In genomic region chrIII:7928549-7929129, ce11 we compare ENCODE assay signal across 4 worm cellular contexts.
TF ChIP-seq lines count a peak whose summit lies in the region.

Gene C29E4.13, minus strand, starts transcription at chrIII:7928717.
Gene npp-15, plus strand, starts transcription at chrIII:7929043.

TF ChIP-seq in whole organism, L1 larva, 84 proteins besides CTCF, POLR2A, EP300 and RAD21 (continued from another document and continues in another):
- peak; percentile 39 for TF ChIP-seq xbp-1 (tag; optimal IDR thresholded peaks at IDR 0.05; lab: Kevin White, UChicago)
- TF ChIP-seq hpl-2 (GFP tag; optimal IDR thresholded peaks at IDR 0.05; lab: Kevin White, UChicago): no peak
- peak; percentile 53 for TF ChIP-seq nhr-71 (tag; optimal IDR thresholded peaks at IDR 0.05; lab: Kevin White, UChicago)
- peak; percentile 70 for TF ChIP-seq mep-1 (tag; optimal IDR thresholded peaks at IDR 0.05; lab: Kevin White, UChicago)
- no peak for TF ChIP-seq zag-1 (tag; optimal IDR thresholded peaks at IDR 0.05; lab: Kevin White, UChicago)
- peak; percentile 24 for TF ChIP-seq skn-1 (tag; optimal IDR thresholded peaks at IDR 0.05; lab: Kevin White, UChicago)
- no peak for TF ChIP-seq nhr-28 (tag; optimal IDR thresholded peaks at IDR 0.05; lab: Kevin White, UChicago)
- TF ChIP-seq nhr-19 (GFP tag; conservative IDR thresholded peaks at IDR 0.05; lab: Robert Waterston, UW): no peak; the same call in 1 of the 2 replicates
- no peak for TF ChIP-seq nhr-12 (tag; optimal IDR thresholded peaks at IDR 0.05; lab: Kevin White, UChicago)
- no peak for TF ChIP-seq egl-27 (tag; optimal IDR thresholded peaks at IDR 0.05; lab: Kevin White, UChicago)
- no peak for TF ChIP-seq nhr-11 (tag; optimal IDR thresholded peaks at IDR 0.05; lab: Kevin White, UChicago)
- TF ChIP-seq nhr-90 (tag; optimal IDR thresholded peaks at IDR 0.05; lab: Kevin White, UChicago; ENCODE audit: poor library complexity): peak; percentile 27
- TF ChIP-seq ztf-4 (tag; optimal IDR thresholded peaks at IDR 0.05; lab: Kevin White, UChicago): no peak
- TF ChIP-seq vab-15 (tag; optimal IDR thresholded peaks at IDR 0.05; lab: Kevin White, UChicago): no peak
- no peak for TF ChIP-seq aly-2 (tag; optimal IDR thresholded peaks at IDR 0.05; lab: Kevin White, UChicago)
- TF ChIP-seq unc-86 (tag; optimal IDR thresholded peaks at IDR 0.05; lab: Kevin White, UChicago): peak; percentile 15
- peak; percentile 51 for TF ChIP-seq nhr-20 (tag; optimal IDR thresholded peaks at IDR 0.05; lab: Kevin White, UChicago)
- peak; percentile 56 to 87 (median 83) for TF ChIP-seq dpl-1 (GFP tag; optimal IDR thresholded peaks at IDR 0.05; lab: Kevin White, UChicago)
- TF ChIP-seq pag-3 (tag; optimal IDR thresholded peaks at IDR 0.05; lab: Kevin White, UChicago; ENCODE audit: borderline replicate concordance, insufficient read depth): no peak
- no peak for TF ChIP-seq unc-98 (GFP tag; IDR thresholded peaks at IDR 0.05; lab: Robert Waterston, UW)
- TF ChIP-seq C34B4.2 (tag; optimal IDR thresholded peaks at IDR 0.05; lab: Kevin White, UChicago): no peak
- TF ChIP-seq lin-35 (GFP tag; optimal IDR thresholded peaks at IDR 0.05; lab: Kevin White, UChicago): peak; percentile 74 to 87
- TF ChIP-seq isw-1 (GFP tag; IDR thresholded peaks at IDR 0.05; lab: Robert Waterston, UW): no peak
- TF ChIP-seq blmp-1 (tag; optimal IDR thresholded peaks at IDR 0.05; lab: Kevin White, UChicago): peak; percentile 33
- peak; percentile 55 for TF ChIP-seq C16A3.4 (tag; optimal IDR thresholded peaks at IDR 0.05; lab: Kevin White, UChicago)
- peak; percentile 63 for TF ChIP-seq snu-23 (GFP tag; optimal IDR thresholded peaks at IDR 0.05; lab: Kevin White, UChicago)
- TF ChIP-seq ceh-8 (GFP tag; optimal IDR thresholded peaks at IDR 0.05; lab: Kevin White, UChicago): no peak
- TF ChIP-seq hlh-17 (GFP tag; optimal IDR thresholded peaks at IDR 0.05; lab: Kevin White, UChicago; ENCODE audit: borderline replicate concordance): no peak
- TF ChIP-seq swsn-7 (tag; optimal IDR thresholded peaks at IDR 0.05; lab: Kevin White, UChicago): peak; percentile 34
- peak; percentile 64 to 74 for TF ChIP-seq lsy-2 (tag; optimal IDR thresholded peaks at IDR 0.05; lab: Kevin White, UChicago)
- TF ChIP-seq lin-39 (tag; optimal IDR thresholded peaks at IDR 0.05; lab: Kevin White, UChicago): peak; percentile 29
- TF ChIP-seq pqm-1 (tag; optimal IDR thresholded peaks at IDR 0.05; lab: Kevin White, UChicago): no peak
- peak; percentile 44 for TF ChIP-seq F16B12.6 (tag; optimal IDR thresholded peaks at IDR 0.05; lab: Kevin White, UChicago)

TF ChIP-seq in whole organism, L2 larva, 48 proteins besides CTCF, POLR2A, EP300 and RAD21 (continued from another document):
- TF ChIP-seq blmp-1 (tag; optimal IDR thresholded peaks at IDR 0.05; lab: Kevin White, UChicago; ENCODE audit: insufficient read depth) (no peak), sma-3 (GFP tag; optimal IDR thresholded peaks at IDR 0.05; lab: Kevin White, UChicago) (no peak), snpc-4 (tag; optimal IDR thresholded peaks at IDR 0.05; lab: Kevin White, UChicago) (no peak), unc-39 (tag; optimal IDR thresholded peaks at IDR 0.05; lab: Kevin White, UChicago) (no peak), gmeb-1 (tag; optimal IDR thresholded peaks at IDR 0.05; lab: Kevin White, UChicago) (peak; percentile 78)

TF ChIP-seq in whole organism, L4 larva, 104 proteins besides CTCF, POLR2A, EP300 and RAD21 (continued from another document):
- TF ChIP-seq aly-2 (tag; optimal IDR thresholded peaks at IDR 0.05; lab: Kevin White, UChicago): no peak
- TF ChIP-seq pqm-1 (tag; optimal IDR thresholded peaks at IDR 0.05; lab: Kevin White, UChicago): peak; percentile 21
- peak; percentile 33; the same call in 1 of the 2 replicates for TF ChIP-seq lin-38 (GFP tag; IDR thresholded peaks at IDR 0.05; lab: Robert Waterston, UW)
- TF ChIP-seq ceh-62 (tag; optimal IDR thresholded peaks at IDR 0.05; lab: Kevin White, UChicago): no peak
- TF ChIP-seq ceh-28 (tag; optimal IDR thresholded peaks at IDR 0.05; lab: Kevin White, UChicago): no peak
- no peak for TF ChIP-seq F44E2.7 (GFP tag; IDR thresholded peaks at IDR 0.05; lab: Robert Waterston, UW)
- TF ChIP-seq mes-2 (tag; optimal IDR thresholded peaks at IDR 0.05; lab: Kevin White, UChicago; ENCODE audit: poor library complexity, severe bottlenecking): peak; percentile 64
- peak; percentile 12 for TF ChIP-seq hlh-30 (tag; optimal IDR thresholded peaks at IDR 0.05; lab: Kevin White, UChicago; ENCODE audit: insufficient read depth)
- TF ChIP-seq Y75B8A.6 (GFP tag; IDR thresholded peaks at IDR 0.05; lab: Robert Waterston, UW): no peak
- no peak for TF ChIP-seq vab-7 (GFP tag; IDR thresholded peaks at IDR 0.05; lab: Robert Waterston, UW)
- TF ChIP-seq skn-1 (tag; optimal IDR thresholded peaks at IDR 0.05; lab: Kevin White, UChicago): no peak
- TF ChIP-seq F26F4.8 (GFP tag; conservative IDR thresholded peaks at IDR 0.05; lab: Robert Waterston, UW): no peak
- TF ChIP-seq hlh-11 (tag; optimal IDR thresholded peaks at IDR 0.05; lab: Kevin White, UChicago): no peak
- TF ChIP-seq daf-16 (GFP tag; optimal IDR thresholded peaks at IDR 0.05; lab: Kevin White, UChicago): no peak
- peak; percentile 37 for TF ChIP-seq daf-16 (tag; optimal IDR thresholded peaks at IDR 0.05; lab: Kevin White, UChicago)
- TF ChIP-seq nhr-28 (tag; optimal IDR thresholded peaks at IDR 0.05; lab: Kevin White, UChicago): peak; percentile 34
- TF ChIP-seq fkh-10 (GFP tag; optimal IDR thresholded peaks at IDR 0.05; lab: Kevin White, UChicago): no peak
- no peak for TF ChIP-seq F49E8.2 (tag; optimal IDR thresholded peaks at IDR 0.05; lab: Kevin White, UChicago; ENCODE audit: borderline replicate concordance)
- TF ChIP-seq snpc-1.2 (GFP tag; IDR thresholded peaks at IDR 0.05; lab: Robert Waterston, UW): no peak
- no peak for TF ChIP-seq ama-1 (optimal IDR thresholded peaks at IDR 0.05; lab: Kevin White, UChicago)
- no peak for TF ChIP-seq egl-27 (tag; optimal IDR thresholded peaks at IDR 0.05; lab: Kevin White, UChicago)
- TF ChIP-seq ztf-7 (tag; optimal IDR thresholded peaks at IDR 0.05; lab: Kevin White, UChicago): no peak
- no peak for TF ChIP-seq arid-1 (GFP tag; conservative IDR thresholded peaks at IDR 0.05; lab: Robert Waterston, UW)
- peak; percentile 28 for TF ChIP-seq dve-1 (tag; optimal IDR thresholded peaks at IDR 0.05; lab: Kevin White, UChicago; ENCODE audit: insufficient read depth)

TF ChIP-seq in whole organism, young adult, 124 proteins besides CTCF, POLR2A, EP300 and RAD21 (continued from another document):
- no peak for TF ChIP-seq F57C9.4 (tag; optimal IDR thresholded peaks at IDR 0.05; lab: Kevin White, UChicago)
- no peak for TF ChIP-seq sdz-38 (tag; optimal IDR thresholded peaks at IDR 0.05; lab: Kevin White, UChicago)
- no peak for TF ChIP-seq pbrm-1 (GFP tag; IDR thresholded peaks at IDR 0.05; lab: Robert Waterston, UW)
- peak; percentile 73 for TF ChIP-seq lsl-1 (GFP tag; optimal IDR thresholded peaks at IDR 0.05; lab: Kevin White, UChicago)
- no peak for TF ChIP-seq K12H6.12 (tag; optimal IDR thresholded peaks at IDR 0.05; lab: Kevin White, UChicago)
- peak; percentile 15 for TF ChIP-seq nhr-80 (tag; optimal IDR thresholded peaks at IDR 0.05; lab: Kevin White, UChicago)
- no peak for TF ChIP-seq dox-1 (GFP tag; IDR thresholded peaks at IDR 0.05; lab: Robert Waterston, UW)
- TF ChIP-seq cebp-1 (GFP tag; IDR thresholded peaks at IDR 0.05; lab: Robert Waterston, UW): no peak
- peak; percentile 18 for TF ChIP-seq cebp-1 (tag; optimal IDR thresholded peaks at IDR 0.05; lab: Kevin White, UChicago)
- TF ChIP-seq madf-3 (GFP tag; IDR thresholded peaks at IDR 0.05; lab: Robert Waterston, UW): no peak
- TF ChIP-seq snpc-3.4 (tag; optimal IDR thresholded peaks at IDR 0.05; lab: Kevin White, UChicago): no peak
- no peak for TF ChIP-seq ZK185.1 (tag; optimal IDR thresholded peaks at IDR 0.05; lab: Kevin White, UChicago; ENCODE audit: poor library complexity, severe bottlenecking)
- TF ChIP-seq lin-26 (GFP tag; IDR thresholded peaks at IDR 0.05; lab: Robert Waterston, UW): no peak
- no peak for TF ChIP-seq pha-4 (tag; optimal IDR thresholded peaks at IDR 0.05; lab: Kevin White, UChicago)
- no peak for TF ChIP-seq snpc-1.3 (tag; optimal IDR thresholded peaks at IDR 0.05; lab: Kevin White, UChicago; ENCODE audit: insufficient read depth)
- peak; percentile 1 for TF ChIP-seq tbp1 (GFP tag; optimal IDR thresholded peaks at IDR 0.05; lab: Kevin White, UChicago)
- no peak for TF ChIP-seq ztf-26 (tag; optimal IDR thresholded peaks at IDR 0.05; lab: Kevin White, UChicago)
- TF ChIP-seq sptf-2 (GFP tag; optimal IDR thresholded peaks at IDR 0.05; lab: Kevin White, UChicago): no peak
- no peak for TF ChIP-seq nhr-27 (tag; optimal IDR thresholded peaks at IDR 0.05; lab: Kevin White, UChicago)
- TF ChIP-seq C06A6.2 (GFP tag; conservative IDR thresholded peaks at IDR 0.05; lab: Robert Waterston, UW): no peak
- no peak for TF ChIP-seq ama-1 (optimal IDR thresholded peaks at IDR 0.05; lab: Kevin White, UChicago)
- TF ChIP-seq ama-1 (GFP tag; optimal IDR thresholded peaks at IDR 0.05; lab: Kevin White, UChicago): no peak
- no peak for TF ChIP-seq rec-8 (tag; optimal IDR thresholded peaks at IDR 0.05; lab: Kevin White, UChicago)
- TF ChIP-seq ztf-25 (GFP tag; IDR thresholded peaks at IDR 0.05; lab: Robert Waterston, UW): no peak
- TF ChIP-seq bed-2 (GFP tag; IDR thresholded peaks at IDR 0.05; lab: Robert Waterston, UW): no peak
- no peak for TF ChIP-seq ceh-27 (GFP tag; optimal IDR thresholded peaks at IDR 0.05; lab: Kevin White, UChicago)
- TF ChIP-seq F33H1.4 (GFP tag; IDR thresholded peaks at IDR 0.05; lab: Robert Waterston, UW): peak; percentile 82
- no peak for TF ChIP-seq F57A8.1 (GFP tag; optimal IDR thresholded peaks at IDR 0.05; lab: Kevin White, UChicago)
- no peak for TF ChIP-seq ekl-4 (GFP tag; IDR thresholded peaks at IDR 0.05; lab: Robert Waterston, UW)
- no peak for TF ChIP-seq Y53F4B.3 (GFP tag; IDR thresholded peaks at IDR 0.05; lab: Robert Waterston, UW)
- TF ChIP-seq snpc-4 (GFP tag; optimal IDR thresholded peaks at IDR 0.05; lab: Kevin White, UChicago): no peak
- no peak for TF ChIP-seq snpc-4 (tag; optimal IDR thresholded peaks at IDR 0.05; lab: Kevin White, UChicago)
- TF ChIP-seq fkh-3 (tag; optimal IDR thresholded peaks at IDR 0.05; lab: Kevin White, UChicago): no peak
- TF ChIP-seq dpff-1 (tag; optimal IDR thresholded peaks at IDR 0.05; lab: Kevin White, UChicago): no peak
- no peak for TF ChIP-seq madf-10 (tag; optimal IDR thresholded peaks at IDR 0.05; lab: Kevin White, UChicago)
- TF ChIP-seq lag-1 (GFP tag; IDR thresholded peaks at IDR 0.05; lab: Robert Waterston, UW): no peak
- no peak for TF ChIP-seq ztf-3 (GFP tag; optimal IDR thresholded peaks at IDR 0.05; lab: Kevin White, UChicago)
- TF ChIP-seq sea-2 (GFP tag; IDR thresholded peaks at IDR 0.05; lab: Robert Waterston, UW): no peak
- TF ChIP-seq ccch-3 (GFP tag; optimal IDR thresholded peaks at IDR 0.05; lab: Kevin White, UChicago): no peak
- peak; percentile 50 for TF ChIP-seq D2030.7 (GFP tag; IDR thresholded peaks at IDR 0.05; lab: Robert Waterston, UW)
- no peak for TF ChIP-seq him-1 (tag; optimal IDR thresholded peaks at IDR 0.05; lab: Kevin White, UChicago)
- no peak for TF ChIP-seq nfyb-1 (GFP tag; IDR thresholded peaks at IDR 0.05; lab: Robert Waterston, UW)
- TF ChIP-seq tbx-9 (tag; optimal IDR thresholded peaks at IDR 0.05; lab: Kevin White, UChicago; ENCODE audit: borderline replicate concordance): no peak
- TF ChIP-seq somi-1 (GFP tag; optimal IDR thresholded peaks at IDR 0.05; lab: Kevin White, UChicago): no peak
- TF ChIP-seq lsy-27 (tag; optimal IDR thresholded peaks at IDR 0.05; lab: Kevin White, UChicago; ENCODE audit: borderline replicate concordance, insufficient read depth): no peak
- no peak for TF ChIP-seq egrh-3 (GFP tag; IDR thresholded peaks at IDR 0.05; lab: Robert Waterston, UW)
- no peak for TF ChIP-seq egl-44 (GFP tag; IDR thresholded peaks at IDR 0.05; lab: Robert Waterston, UW)
- TF ChIP-seq lin-54 (GFP tag; optimal IDR thresholded peaks at IDR 0.05; lab: Kevin White, UChicago): peak; percentile 55
- no peak for TF ChIP-seq K11D2.4 (GFP tag; IDR thresholded peaks at IDR 0.05; lab: Robert Waterston, UW)
- TF ChIP-seq akir-1 (GFP tag; optimal IDR thresholded peaks at IDR 0.05; lab: Kevin White, UChicago): no peak
- no peak for TF ChIP-seq repo-1 (tag; optimal IDR thresholded peaks at IDR 0.05; lab: Kevin White, UChicago)
- TF ChIP-seq ceh-40 (GFP tag; IDR thresholded peaks at IDR 0.05; lab: Robert Waterston, UW): no peak
- no peak for TF ChIP-seq Y95B8A.8 (GFP tag; IDR thresholded peaks at IDR 0.05; lab: Robert Waterston, UW)
- TF ChIP-seq snpc-1.1 (tag; optimal IDR thresholded peaks at IDR 0.05; lab: Kevin White, UChicago; ENCODE audit: insufficient read depth): no peak
- no peak for TF ChIP-seq T07F8.4 (tag; optimal IDR thresholded peaks at IDR 0.05; lab: Kevin White, UChicago)
- TF ChIP-seq nfya-2 (GFP tag; IDR thresholded peaks at IDR 0.05; lab: Robert Waterston, UW): no peak
- no peak for TF ChIP-seq ztf-22 (GFP tag; optimal IDR thresholded peaks at IDR 0.05; lab: Kevin White, UChicago)
- peak; percentile 87 for TF ChIP-seq efl-1 (GFP tag; optimal IDR thresholded peaks at IDR 0.05; lab: Kevin White, UChicago)
- no peak for TF ChIP-seq rcor-1 (GFP tag; IDR thresholded peaks at IDR 0.05; lab: Robert Waterston, UW)
- TF ChIP-seq let-607 (tag; optimal IDR thresholded peaks at IDR 0.05; lab: Kevin White, UChicago): no peak
- no peak for TF ChIP-seq nhr-120 (GFP tag; IDR thresholded peaks at IDR 0.05; lab: Robert Waterston, UW)
- TF ChIP-seq T26A5.8 (tag; optimal IDR thresholded peaks at IDR 0.05; lab: Kevin White, UChicago): no peak
- no peak for TF ChIP-seq mcd-1 (GFP tag; IDR thresholded peaks at IDR 0.05; lab: Robert Waterston, UW)
- TF ChIP-seq hmg-20 (GFP tag; IDR thresholded peaks at IDR 0.05; lab: Robert Waterston, UW): no peak
- TF ChIP-seq lir-1 (GFP tag; conservative IDR thresholded peaks at IDR 0.05; lab: Robert Waterston, UW): no peak
- peak; percentile 72 for TF ChIP-seq dpl-1 (GFP tag; optimal IDR thresholded peaks at IDR 0.05; lab: Kevin White, UChicago)
- TF ChIP-seq nfya-1 (tag; optimal IDR thresholded peaks at IDR 0.05; lab: Kevin White, UChicago; ENCODE audit: borderline replicate concordance, insufficient read depth): no peak
- peak; percentile 90 for TF ChIP-seq ztf-18 (tag; optimal IDR thresholded peaks at IDR 0.05; lab: Kevin White, UChicago)
- no peak for TF ChIP-seq ceh-100 (GFP tag; IDR thresholded peaks at IDR 0.05; lab: Robert Waterston, UW)
- no peak for TF ChIP-seq zim-3 (tag; optimal IDR thresholded peaks at IDR 0.05; lab: Kevin White, UChicago)
- no peak for TF ChIP-seq C17E4.6 (GFP tag; IDR thresholded peaks at IDR 0.05; lab: Robert Waterston, UW)
- TF ChIP-seq hlh-12 (tag; optimal IDR thresholded peaks at IDR 0.05; lab: Kevin White, UChicago): no peak
- TF ChIP-seq lin-35 (GFP tag; optimal IDR thresholded peaks at IDR 0.05; lab: Kevin White, UChicago): no peak
- no peak for TF ChIP-seq egl-18 (GFP tag; IDR thresholded peaks at IDR 0.05; lab: Robert Waterston, UW)
- no peak for TF ChIP-seq ceh-91 (GFP tag; IDR thresholded peaks at IDR 0.05; lab: Robert Waterston, UW)
- no peak for TF ChIP-seq B0261.1 (tag; optimal IDR thresholded peaks at IDR 0.05; lab: Kevin White, UChicago)
